Worm (Caenorhabditis elegans) whole organism, L1 larva: ENCODE measurements around the gene Y108G3AL.2.
A peak's percentile ranks its signal among the peaks of the same experiment; 100 is the strongest.

ENCODE experiments used
- ama-1 ChIP-seq: fragments of 150-350 bp; optimal IDR thresholded peaks from 2 replicates; lab custom pipeline; 2014
- ces-1 ChIP-seq: fragments of 150-350 bp; optimal IDR thresholded peaks from 2 replicates; lab custom pipeline; 2014; ENCODE audit warnings: missing biosample characterization, missing genetic modification reagents, missing genetic modification characterization
- fkh-10 ChIP-seq: sonication (generic microtip); optimal IDR thresholded peaks from 2 replicates; lab custom pipeline; 2017; ENCODE audit warnings: missing biosample characterization, missing genetic modification reagents, missing genetic modification characterization
- lin-15B ChIP-seq: fragments of 150-350 bp; sonication (generic microtip); optimal IDR thresholded peaks from 3 replicates; lab custom pipeline; 2014; ENCODE audit warnings: missing biosample characterization, missing genetic modification characterization
- nhr-237 ChIP-seq: fragments of 150-350 bp; optimal IDR thresholded peaks from 2 replicates; lab custom pipeline; 2014; ENCODE audit warnings: missing biosample characterization, missing genetic modification characterization
- nhr-85 ChIP-seq: sonication (generic microtip); peaks from one replicate; lab custom pipeline; 2016; ENCODE audit warnings: missing genetic modification characterization, inconsistent platforms, missing compliant biosample characterization
- sox-4 ChIP-seq: sonication (generic microtip); optimal IDR thresholded peaks from 2 replicates; lab custom pipeline; 2016; ENCODE audit warnings: missing genetic modification characterization, missing compliant biosample characterization
- unc-30 ChIP-seq: sonication (generic microtip); optimal IDR thresholded peaks from 2 replicates; lab custom pipeline; 2017; ENCODE audit warnings: missing biosample characterization, missing genetic modification characterization

DNA sequence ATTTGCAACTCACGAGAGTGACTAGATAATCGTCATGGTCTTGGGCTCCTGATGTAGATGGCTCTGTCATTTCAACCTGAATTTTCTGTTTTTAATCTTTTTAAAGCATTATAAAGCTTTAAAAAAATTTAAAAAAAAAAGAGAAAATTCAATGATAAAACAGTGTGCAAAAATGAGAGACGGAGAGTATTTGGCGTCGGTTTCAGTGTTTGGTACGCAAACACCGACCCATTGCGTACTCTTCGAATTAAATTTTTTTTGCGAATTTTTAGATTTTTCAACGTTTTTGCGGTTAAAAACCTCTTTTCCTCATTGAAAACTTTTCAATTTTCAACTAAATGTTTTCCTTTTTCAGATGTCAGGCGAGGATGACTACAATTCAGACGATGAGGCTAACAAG is 38.9 kb upstream of the Y108G3AL.2 start, which contains the start of the genes W03F9.2 and sftb-2:
- TF ChIP-seq ama-1 (lab: Kevin White, UChicago) = no peak
- TF ChIP-seq lin-15B (tag; lab: Kevin White, UChicago) = peak; percentile 14
- TF ChIP-seq fkh-10 (GFP tag; lab: Kevin White, UChicago) = no peak
- TF ChIP-seq sox-4 (tag; lab: Kevin White, UChicago) = no peak
- TF ChIP-seq unc-30 (tag; lab: Kevin White, UChicago) = no peak
- no peak for TF ChIP-seq nhr-237 (tag; lab: Kevin White, UChicago)
- TF ChIP-seq nhr-85 = no peak
- TF ChIP-seq ces-1 = no peak
